Fruit fly (Drosophila melanogaster) whole organism, embryonic: ENCODE results near the gene CG10638.

Experiments
- ATbp ChIP-seq: fragments of 200-800 bp; sonication (Bioruptor generic); optimal IDR thresholded peaks from 2 replicates; lab custom pipeline; 2017; ENCODE audit warnings: missing biosample characterization, mild to moderate bottlenecking, missing genetic modification characterization, missing genetic modification reagents
- Blimp-1 ChIP-seq: fragments of 200-800 bp; sonication (Bioruptor generic); optimal IDR thresholded peaks from 3 replicates; lab custom pipeline; 2018; ENCODE audit warnings: missing biosample characterization, missing genetic modification characterization, mild to moderate bottlenecking, moderate library complexity, missing genetic modification reagents
- BtbVII ChIP-seq: fragments of 200-800 bp; sonication (Bioruptor generic); optimal IDR thresholded peaks from 3 replicates; lab custom pipeline; 2017; ENCODE audit warnings: missing biosample characterization, mild to moderate bottlenecking, missing genetic modification characterization
- CG10267 ChIP-seq: fragments of 200-800 bp; sonication (Bioruptor generic); optimal IDR thresholded peaks from 2 replicates; lab custom pipeline; 2018; ENCODE audit warnings: missing biosample characterization, mild to moderate bottlenecking, missing genetic modification characterization, moderate library complexity
- CG10321 ChIP-seq: fragments of 200-800 bp; sonication (Bioruptor generic); IDR thresholded peaks from 2 replicates; pipeline ENCODE4 v1.3.6; 2022; ENCODE audit warnings: missing biosample characterization, missing genetic modification characterization
- CG10565 ChIP-seq: fragments of 200-800 bp; sonication (Bioruptor generic); optimal IDR thresholded peaks from 3 replicates; lab custom pipeline; 2016; ENCODE audit warnings: missing biosample characterization, mild to moderate bottlenecking, missing genetic modification characterization
- CG12299 ChIP-seq: fragments of 200-800 bp; sonication (Bioruptor generic); optimal IDR thresholded peaks from 2 replicates; lab custom pipeline; 2018; ENCODE audit warnings: missing biosample characterization, mild to moderate bottlenecking, missing genetic modification characterization
- CG13894 ChIP-seq: fragments of 200-800 bp; sonication (Bioruptor generic); optimal IDR thresholded peaks from 3 replicates; lab custom pipeline; 2018; ENCODE audit warnings: missing biosample characterization, mild to moderate bottlenecking, missing genetic modification characterization, moderate library complexity
- CG15011 ChIP-seq: fragments of 200-800 bp; sonication (Bioruptor generic); optimal IDR thresholded peaks from 3 replicates; lab custom pipeline; 2018; ENCODE audit warnings: missing biosample characterization, mild to moderate bottlenecking, missing genetic modification characterization
- CG15073 ChIP-seq: fragments of 200-800 bp; sonication (Bioruptor generic); optimal IDR thresholded peaks from 2 replicates; lab custom pipeline; 2016; ENCODE audit warnings: missing biosample characterization, missing genetic modification characterization
- CG16813 ChIP-seq: fragments of 200-800 bp; sonication (Bioruptor generic); IDR thresholded peaks from 3 replicates; pipeline ENCODE4 v1.3.6; 2022; ENCODE audit warnings: missing biosample characterization, missing genetic modification characterization; ENCODE audit not compliant: partially characterized antibody
- CG17829 ChIP-seq: fragments of 200-800 bp; optimal IDR thresholded peaks from 2 replicates; lab custom pipeline; 2019; ENCODE audit warnings: missing biosample characterization, mild to moderate bottlenecking, missing genetic modification characterization, moderate library complexity
- CG2202 ChIP-seq: fragments of 200-800 bp; sonication (Bioruptor generic); optimal IDR thresholded peaks from 2 replicates; lab custom pipeline; 2018; ENCODE audit warnings: missing biosample characterization, mild to moderate bottlenecking, missing genetic modification characterization
- CG32772 ChIP-seq: fragments of 200-800 bp; sonication (Bioruptor generic); IDR thresholded peaks from 2 replicates; pipeline ENCODE4 v1.3.6; 2022; ENCODE audit warnings: missing biosample characterization, missing genetic modification characterization
- CG3726 ChIP-seq: fragments of 200-800 bp; sonication (Bioruptor generic); IDR thresholded peaks from 3 replicates; pipeline ENCODE4, ENCODE4 v1.3.6; 2022; ENCODE audit warnings: missing biosample characterization, missing genetic modification characterization
- CG3995 ChIP-seq: fragments of 200-800 bp; sonication (Bioruptor generic); optimal IDR thresholded peaks from 3 replicates; lab custom pipeline; 2016; ENCODE audit warnings: missing biosample characterization, missing genetic modification characterization
- CG4360 ChIP-seq: fragments of 200-800 bp; sonication (Bioruptor generic); IDR thresholded peaks from 2 replicates; pipeline ENCODE4 v1.3.6; 2022; ENCODE audit warnings: missing biosample characterization, missing genetic modification characterization
- CG4424 ChIP-seq: fragments of 200-800 bp; sonication (Bioruptor generic); optimal IDR thresholded peaks from 3 replicates; lab custom pipeline; 2016; ENCODE audit warnings: missing biosample characterization, missing genetic modification characterization
- CG4617 ChIP-seq: fragments of 200-800 bp; sonication (Bioruptor generic); optimal IDR thresholded peaks from 3 replicates; lab custom pipeline; 2016; ENCODE audit warnings: missing biosample characterization, missing genetic modification characterization, borderline replicate concordance
- CG7372 ChIP-seq: fragments of 200-800 bp; sonication (Bioruptor generic); IDR thresholded peaks from 2 replicates; pipeline ENCODE4 v1.3.6; 2022; ENCODE audit warnings: missing biosample characterization, missing genetic modification characterization
- CG7987 ChIP-seq: fragments of 200-800 bp; sonication (Bioruptor generic); optimal IDR thresholded peaks from 2 replicates; lab custom pipeline; 2018; ENCODE audit warnings: missing biosample characterization, mild to moderate bottlenecking, missing genetic modification characterization, moderate library complexity
- CG8290 ChIP-seq, 3 experiments: fragments of 200-800 bp; sonication (Bioruptor generic); optimal IDR thresholded peaks; 2 replicates each; lab custom pipeline; 2016 to 2019; ENCODE audit warnings: missing biosample characterization in 3 of 3, missing genetic modification characterization in 3 of 3, mild to moderate bottlenecking in 2 of 3, moderate library complexity in 1 of 3
- CG9932 ChIP-seq: fragments of 200-800 bp; sonication (Bioruptor generic); IDR thresholded peaks from 2 replicates; pipeline ENCODE4 v1.3.6; 2022; ENCODE audit warnings: missing biosample characterization, missing genetic modification characterization
- CoRest ChIP-seq: fragments of 200-800 bp; sonication (Bioruptor generic); optimal IDR thresholded peaks from 3 replicates; lab custom pipeline; 2018; ENCODE audit warnings: missing biosample characterization, mild to moderate bottlenecking, missing genetic modification characterization, moderate library complexity
- Doc2 ChIP-seq: fragments of 200-800 bp; sonication (Bioruptor generic); IDR thresholded peaks from 2 replicates; pipeline ENCODE4 v1.3.6; 2022; ENCODE audit warnings: missing biosample characterization, missing genetic modification characterization
- Doc3 ChIP-seq: fragments of 200-800 bp; sonication (Bioruptor generic); IDR thresholded peaks from 3 replicates; pipeline ENCODE4 v1.3.6; 2022; ENCODE audit warnings: missing biosample characterization, missing genetic modification characterization; ENCODE audit not compliant: partially characterized antibody
- Dref ChIP-seq: fragments of 200-800 bp; sonication (Bioruptor generic); IDR thresholded peaks from 2 replicates; pipeline ENCODE4 v1.3.6; 2022; ENCODE audit warnings: missing biosample characterization, missing genetic modification characterization
- E2f1 ChIP-seq: fragments of 200-800 bp; sonication (Bioruptor generic); IDR thresholded peaks from 2 replicates; pipeline ENCODE4 v1.3.6; 2022; ENCODE audit warnings: missing biosample characterization, missing genetic modification characterization
- Hsf ChIP-seq: fragments of 200-800 bp; sonication (Bioruptor generic); optimal IDR thresholded peaks from 3 replicates; lab custom pipeline; 2016; ENCODE audit warnings: missing biosample characterization, missing genetic modification characterization
- MBD-R2 ChIP-seq: fragments of 200-800 bp; sonication (Bioruptor generic); IDR thresholded peaks from 2 replicates; pipeline ENCODE4 v1.3.6; 2022; ENCODE audit warnings: missing biosample characterization, missing genetic modification characterization
- Max ChIP-seq: fragments of 200-800 bp; sonication (Bioruptor generic); optimal IDR thresholded peaks from 2 replicates; lab custom pipeline; 2016; ENCODE audit warnings: missing biosample characterization, mild to moderate bottlenecking, missing genetic modification characterization
- Nf-YC ChIP-seq: fragments of 200-800 bp; optimal IDR thresholded peaks from 3 replicates; lab custom pipeline; 2019; ENCODE audit warnings: missing biosample characterization, mild to moderate bottlenecking, missing genetic modification characterization, moderate library complexity
- Oaz ChIP-seq: fragments of 200-800 bp; sonication (Bioruptor generic); IDR thresholded peaks from 2 replicates; pipeline ENCODE4 v1.3.6; 2022; ENCODE audit warnings: missing biosample characterization, missing genetic modification characterization
- Stat92E ChIP-seq, 3 experiments: fragments of >200 bp in 2 of 3; fragments of 200-800 bp in 1 of 3; sonication (Bioruptor generic) in 1 of 3; optimal IDR thresholded peaks; 2 replicates each; lab custom pipeline; 2017 to 2019; ENCODE audit warnings: missing biosample characterization in 3 of 3, missing genetic modification characterization in 3 of 3, mild to moderate bottlenecking in 1 of 3, moderate library complexity in 1 of 3
- abd-A ChIP-seq: fragments of 200-800 bp; sonication (Bioruptor generic); optimal IDR thresholded peaks from 3 replicates; lab custom pipeline; 2019; ENCODE audit warnings: missing biosample characterization, mild to moderate bottlenecking, missing genetic modification characterization, moderate library complexity
- dysf ChIP-seq: fragments of 200-800 bp; sonication (Bioruptor generic); IDR thresholded peaks from 3 replicates; pipeline ENCODE4 v1.3.6; 2022; ENCODE audit warnings: missing biosample characterization, missing genetic modification characterization
- fd102C ChIP-seq: fragments of 200-800 bp; sonication (Bioruptor generic); optimal IDR thresholded peaks from 2 replicates; lab custom pipeline; 2018; ENCODE audit warnings: missing biosample characterization, mild to moderate bottlenecking, missing genetic modification characterization, moderate library complexity
- gcm ChIP-seq: fragments of 200-800 bp; sonication (Bioruptor generic); optimal IDR thresholded peaks from 2 replicates; lab custom pipeline; 2019; ENCODE audit warnings: missing biosample characterization, mild to moderate bottlenecking, missing genetic modification characterization, moderate library complexity
- hbn ChIP-seq: fragments of 200-800 bp; sonication (Bioruptor generic); IDR thresholded peaks from 2 replicates; pipeline ENCODE4 v1.3.6; 2022; ENCODE audit warnings: missing biosample characterization, missing genetic modification characterization; ENCODE audit not compliant: partially characterized antibody
- jigr1 ChIP-seq: fragments of 200-800 bp; sonication (Bioruptor generic); IDR thresholded peaks from 3 replicates; pipeline ENCODE4 v1.3.6; 2022; ENCODE audit warnings: missing biosample characterization, missing genetic modification characterization
- lbe ChIP-seq: fragments of 200-800 bp; sonication (Bioruptor generic); optimal IDR thresholded peaks from 2 replicates; lab custom pipeline; 2016; ENCODE audit warnings: missing biosample characterization, mild to moderate bottlenecking, missing genetic modification characterization
- mld ChIP-seq: fragments of 200-800 bp; sonication (Bioruptor generic); IDR thresholded peaks from 3 replicates; pipeline ENCODE4 v1.3.6; 2022; ENCODE audit warnings: missing biosample characterization, missing genetic modification characterization; ENCODE audit not compliant: partially characterized antibody
- nmo ChIP-seq: fragments of 200-800 bp; sonication (Bioruptor generic); optimal IDR thresholded peaks from 2 replicates; lab custom pipeline; 2018; ENCODE audit warnings: missing biosample characterization, mild to moderate bottlenecking, missing genetic modification characterization, moderate library complexity
- pho ChIP-seq: fragments of 200-800 bp; sonication (Bioruptor generic); optimal IDR thresholded peaks from 2 replicates; lab custom pipeline; 2016; ENCODE audit warnings: missing biosample characterization, missing genetic modification characterization
- run ChIP-seq: fragments of 200-800 bp; sonication (Bioruptor generic); optimal IDR thresholded peaks from 3 replicates; lab custom pipeline; 2018; ENCODE audit warnings: missing biosample characterization, mild to moderate bottlenecking, missing genetic modification characterization
- schlank ChIP-seq: fragments of 200-800 bp; sonication (Bioruptor generic); optimal IDR thresholded peaks from 2 replicates; lab custom pipeline; 2018; ENCODE audit warnings: missing biosample characterization, mild to moderate bottlenecking, missing genetic modification characterization
- scrt ChIP-seq: fragments of 200-800 bp; sonication (Bioruptor generic); optimal IDR thresholded peaks from 2 replicates; lab custom pipeline; 2018; ENCODE audit warnings: missing biosample characterization, mild to moderate bottlenecking, missing genetic modification characterization, moderate library complexity
- tll ChIP-seq, 2 experiments: fragments of 200-800 bp in 1 of 2; fragments of >200 bp in 1 of 2; sonication (Bioruptor generic) in 1 of 2; optimal IDR thresholded peaks; 2 replicates each; lab custom pipeline; 2017 to 2019; ENCODE audit warnings: missing biosample characterization in 2 of 2, missing genetic modification characterization in 2 of 2, mild to moderate bottlenecking in 1 of 2, moderate library complexity in 1 of 2
- ttk ChIP-seq: fragments of 200-800 bp; sonication (Bioruptor generic); IDR thresholded peaks from 2 replicates; pipeline ENCODE4 v2.1.2; 2022; ENCODE audit warnings: missing biosample characterization, missing genetic modification characterization
- wdn ChIP-seq: fragments of 200-800 bp; sonication (Bioruptor generic); IDR thresholded peaks from 2 replicates; pipeline ENCODE4 v1.3.6; 2022; ENCODE audit warnings: missing biosample characterization, missing genetic modification characterization

The CG10638 gene

dm6 chr3L:12495312-12495725, 5.8 kb downstream of the CG10638 start (continued):
- TF ChIP-seq fd102C (GFP tag; lab: Kevin White, UChicago) (no peak), hbn (GFP tag; lab: Robert Waterston, UW) (no peak), Doc3 (no peak), dysf (GFP tag; lab: Robert Waterston, UW) (peak; percentile 49; the same call in 1 of the 3 replicates), CG4360 (no peak), run (no peak), Nf-YC (tag; lab: Kevin White, UChicago) (peak; percentile 36), CG15073 (GFP tag; lab: Kevin White, UChicago) (no peak), Blimp-1 (GFP tag; lab: Kevin White, UChicago) (peak; percentile 44), BtbVII (GFP tag; lab: Kevin White, UChicago) (no peak), CG3726 (GFP tag; lab: Robert Waterston, UW) (no peak), CG7987 (GFP tag; lab: Kevin White, UChicago) (no peak), abd-A (tag; lab: Kevin White, UChicago) (no peak), lbe (peak; percentile 71), gcm (no peak), CG10267 (tag; lab: Kevin White, UChicago) (peak; percentile 36), CG10321 (GFP tag; lab: Robert Waterston, UW) (no peak), CG16813 (GFP tag; lab: Robert Waterston, UW) (no peak), tll (GFP tag; optimal IDR thresholded peaks at IDR 0.05; lab: Kevin White, UChicago) (no peak), CG15011 (GFP tag; lab: Kevin White, UChicago) (peak; percentile 4), Oaz (GFP tag; lab: Robert Waterston, UW) (no peak), CG12299 (tag; lab: Kevin White, UChicago) (no peak), CG32772 (GFP tag; lab: Robert Waterston, UW) (0 out of 2 replicates have a peak, but pooled peaks have one; percentile 11), Hsf (peak; percentile 33), CG17829 (tag; lab: Kevin White, UChicago) (peak; percentile 46), CG4617 (no peak), Max (GFP tag; lab: Kevin White, UChicago) (no peak), schlank (tag; lab: Kevin White, UChicago) (no peak), CG4424 (GFP tag; lab: Kevin White, UChicago) (no peak), ttk (GFP tag; lab: Robert Waterston, UW) (no peak), mld (GFP tag; lab: Robert Waterston, UW) (no peak), CG2202 (tag; lab: Kevin White, UChicago) (no peak), MBD-R2 (GFP tag; lab: Robert Waterston, UW) (no peak), CG10565 (GFP tag; lab: Kevin White, UChicago) (no peak), scrt (GFP tag; lab: Kevin White, UChicago) (no peak), nmo (GFP tag; lab: Kevin White, UChicago) (peak; percentile 53), Doc2 (GFP tag; lab: Robert Waterston, UW) (no peak), wdn (GFP tag; lab: Robert Waterston, UW) (no peak), CG13894 (tag; lab: Kevin White, UChicago) (no peak), CG9932 (GFP tag; lab: Robert Waterston, UW) (no peak), CG8290 (GFP tag; optimal IDR thresholded peaks at IDR 0.05; lab: Kevin White, UChicago) (no peak), CG8290 (tag; optimal IDR thresholded peaks at IDR 0.05; lab: Kevin White, UChicago) (no peak), ATbp (GFP tag; lab: Kevin White, UChicago) (peak; percentile 24), CG3995 (GFP tag; lab: Kevin White, UChicago) (no peak), CoRest (tag; lab: Kevin White, UChicago) (peak; percentile 65), pho (no peak), E2f1 (GFP tag; lab: Robert Waterston, UW) (no peak), CG7372 (GFP tag; lab: Robert Waterston, UW) (no peak), jigr1 (GFP tag; lab: Robert Waterston, UW) (no peak), Stat92E (GFP tag; optimal IDR thresholded peaks at IDR 0.05; lab: Kevin White, UChicago) (no peak), Dref (no peak)
